Fruit fly (Drosophila melanogaster) whole organism, embryonic: ENCODE results near the gene Art4.
A peak's percentile ranks its signal among the peaks of the same experiment; 100 is the strongest.

ENCODE experiments used
- Abd-B ChIP-seq: fragments of 200-800 bp; sonication (Bioruptor generic); optimal IDR thresholded peaks from 2 replicates; lab custom pipeline; 2018; ENCODE audit warnings: missing biosample characterization, mild to moderate bottlenecking, missing genetic modification characterization, moderate library complexity
- Ada2b ChIP-seq: fragments of 200-800 bp; sonication (Bioruptor generic); IDR thresholded peaks from 2 replicates; pipeline ENCODE4 v1.3.6; 2022; ENCODE audit warnings: missing biosample characterization, missing genetic modification characterization
- Awh ChIP-seq: fragments of 200-800 bp; sonication (Bioruptor generic); IDR thresholded peaks from 2 replicates; pipeline ENCODE4, ENCODE4 v1.3.6; 2022; ENCODE audit warnings: missing biosample characterization, missing genetic modification characterization
- BtbVII ChIP-seq: fragments of 200-800 bp; sonication (Bioruptor generic); optimal IDR thresholded peaks from 3 replicates; lab custom pipeline; 2017; ENCODE audit warnings: missing biosample characterization, mild to moderate bottlenecking, missing genetic modification characterization
- CG10147 ChIP-seq: fragments of 200-800 bp; sonication (Bioruptor generic); optimal IDR thresholded peaks from 2 replicates; lab custom pipeline; 2019; ENCODE audit warnings: missing biosample characterization, mild to moderate bottlenecking, missing genetic modification characterization, moderate library complexity
- CG11723 ChIP-seq: fragments of 200-800 bp; sonication (Bioruptor generic); optimal IDR thresholded peaks from 2 replicates; lab custom pipeline; 2017; ENCODE audit warnings: missing biosample characterization, mild to moderate bottlenecking, missing genetic modification characterization
- CG12236 ChIP-seq: fragments of 200-800 bp; sonication (Bioruptor generic); optimal IDR thresholded peaks from 2 replicates; lab custom pipeline; 2016; ENCODE audit warnings: missing biosample characterization, missing genetic modification characterization
- CG12659 ChIP-seq: fragments of 200-800 bp; sonication (Bioruptor generic); optimal IDR thresholded peaks from 3 replicates; lab custom pipeline; 2017; ENCODE audit warnings: mild to moderate bottlenecking, missing biosample characterization, missing genetic modification reagents, missing genetic modification characterization
- CG13894 ChIP-seq: fragments of 200-800 bp; sonication (Bioruptor generic); optimal IDR thresholded peaks from 3 replicates; lab custom pipeline; 2018; ENCODE audit warnings: missing biosample characterization, mild to moderate bottlenecking, missing genetic modification characterization, moderate library complexity
- CG15011 ChIP-seq: fragments of 200-800 bp; sonication (Bioruptor generic); optimal IDR thresholded peaks from 3 replicates; lab custom pipeline; 2018; ENCODE audit warnings: missing biosample characterization, mild to moderate bottlenecking, missing genetic modification characterization
- CG15269 ChIP-seq: fragments of 200-800 bp; sonication (Bioruptor generic); optimal IDR thresholded peaks from 2 replicates; lab custom pipeline; 2018; ENCODE audit warnings: missing biosample characterization, mild to moderate bottlenecking, missing genetic modification characterization, moderate library complexity
- CG15514 ChIP-seq: fragments of 200-800 bp; sonication (Bioruptor generic); optimal IDR thresholded peaks from 3 replicates; lab custom pipeline; 2017; ENCODE audit warnings: missing biosample characterization, missing genetic modification characterization, mild to moderate bottlenecking, moderate library complexity, missing genetic modification reagents
- CG16813 ChIP-seq: fragments of 200-800 bp; sonication (Bioruptor generic); IDR thresholded peaks from 3 replicates; pipeline ENCODE4 v1.3.6; 2022; ENCODE audit warnings: missing biosample characterization, missing genetic modification characterization; ENCODE audit not compliant: partially characterized antibody
- CG18599 ChIP-seq: fragments of 200-800 bp; sonication (Bioruptor generic); optimal IDR thresholded peaks from 3 replicates; lab custom pipeline; 2017; ENCODE audit warnings: missing biosample characterization, missing genetic modification characterization, mild to moderate bottlenecking, moderate library complexity, missing genetic modification reagents
- CG2202 ChIP-seq: fragments of 200-800 bp; sonication (Bioruptor generic); optimal IDR thresholded peaks from 2 replicates; lab custom pipeline; 2018; ENCODE audit warnings: missing biosample characterization, mild to moderate bottlenecking, missing genetic modification characterization
- CG2889 ChIP-seq: fragments of 200-800 bp; sonication (Bioruptor generic); IDR thresholded peaks from 3 replicates; pipeline ENCODE4 v1.3.6; 2022; ENCODE audit warnings: missing biosample characterization, missing genetic modification characterization
- CG3065 ChIP-seq: fragments of 200-800 bp; sonication (Bioruptor generic); optimal IDR thresholded peaks from 2 replicates; lab custom pipeline; 2016; ENCODE audit warnings: missing biosample characterization, missing genetic modification characterization
- CG31388 ChIP-seq: fragments of 200-800 bp; sonication (Bioruptor generic); optimal IDR thresholded peaks from 2 replicates; lab custom pipeline; 2016; ENCODE audit warnings: missing biosample characterization, missing genetic modification characterization
- CG42726 ChIP-seq: fragments of 200-800 bp; sonication (Bioruptor generic); IDR thresholded peaks from 2 replicates; pipeline ENCODE4 v1.3.6; 2022; ENCODE audit warnings: missing biosample characterization, missing genetic modification characterization; ENCODE audit not compliant: partially characterized antibody
- CG4282 ChIP-seq: fragments of 200-800 bp; sonication (Bioruptor generic); optimal IDR thresholded peaks from 2 replicates; lab custom pipeline; 2016; ENCODE audit warnings: missing biosample characterization, missing genetic modification characterization
- CG4360 ChIP-seq: fragments of 200-800 bp; sonication (Bioruptor generic); IDR thresholded peaks from 2 replicates; pipeline ENCODE4 v1.3.6; 2022; ENCODE audit warnings: missing biosample characterization, missing genetic modification characterization
- CG5180 ChIP-seq: fragments of 200-800 bp; sonication (Bioruptor generic); optimal IDR thresholded peaks from 3 replicates; lab custom pipeline; 2017; ENCODE audit warnings: missing biosample characterization, missing genetic modification characterization, mild to moderate bottlenecking, moderate library complexity, missing genetic modification reagents
- CG6765 ChIP-seq: fragments of 200-800 bp; sonication (Bioruptor generic); optimal IDR thresholded peaks from 3 replicates; lab custom pipeline; 2017; ENCODE audit warnings: missing biosample characterization, mild to moderate bottlenecking, missing genetic modification characterization
- CG7372 ChIP-seq: fragments of 200-800 bp; sonication (Bioruptor generic); IDR thresholded peaks from 2 replicates; pipeline ENCODE4 v1.3.6; 2022; ENCODE audit warnings: missing biosample characterization, missing genetic modification characterization
- CG7786 ChIP-seq: fragments of 200-800 bp; sonication (Bioruptor generic); optimal IDR thresholded peaks from 2 replicates; lab custom pipeline; 2016; ENCODE audit warnings: missing biosample characterization, missing genetic modification characterization
- CG8765 ChIP-seq: fragments of 200-800 bp; sonication (Bioruptor generic); IDR thresholded peaks from 2 replicates; pipeline ENCODE4 v1.3.6; 2022; ENCODE audit warnings: missing biosample characterization, missing genetic modification characterization
- CHES-1-like ChIP-seq: fragments of 200-800 bp; sonication (Bioruptor generic); optimal IDR thresholded peaks from 2 replicates; lab custom pipeline; 2016; ENCODE audit warnings: missing biosample characterization, missing genetic modification characterization
- D19B ChIP-seq: fragments of 200-800 bp; sonication (Bioruptor generic); optimal IDR thresholded peaks from 2 replicates; lab custom pipeline; 2017; ENCODE audit warnings: missing biosample characterization, mild to moderate bottlenecking, missing genetic modification characterization
- Fer1 ChIP-seq: fragments of 200-800 bp; sonication (Bioruptor generic); optimal IDR thresholded peaks from 2 replicates; lab custom pipeline; 2017; ENCODE audit warnings: missing biosample characterization, mild to moderate bottlenecking, missing genetic modification characterization
- Hand ChIP-seq: fragments of 200-800 bp; sonication (Bioruptor generic); optimal IDR thresholded peaks from 2 replicates; lab custom pipeline; 2017; ENCODE audit warnings: mild to moderate bottlenecking, missing biosample characterization, missing genetic modification reagents, missing genetic modification characterization
- Hmr ChIP-seq: fragments of 200-800 bp; sonication (Bioruptor generic); optimal IDR thresholded peaks from 3 replicates; lab custom pipeline; 2017; ENCODE audit warnings: mild to moderate bottlenecking, missing biosample characterization, missing genetic modification reagents, missing genetic modification characterization
- MESR4 ChIP-seq: fragments of 200-800 bp; sonication (Bioruptor generic); optimal IDR thresholded peaks from 2 replicates; lab custom pipeline; 2018; ENCODE audit warnings: missing biosample characterization, mild to moderate bottlenecking, missing genetic modification characterization, moderate library complexity
- Pdp1 ChIP-seq, 2 experiments: fragments of 200-800 bp; sonication (Bioruptor generic); optimal IDR thresholded peaks; 3 replicates each; lab custom pipeline; 2016; ENCODE audit warnings: missing biosample characterization in 2 of 2, missing genetic modification characterization in 2 of 2, mild to moderate bottlenecking in 1 of 2, moderate library complexity in 1 of 2
- Sin3A ChIP-seq: fragments of >200 bp; optimal IDR thresholded peaks from 2 replicates; lab custom pipeline; 2018
- ap ChIP-seq: fragments of 200-800 bp; sonication (Bioruptor generic); IDR thresholded peaks from 2 replicates; pipeline ENCODE4 v1.3.6; 2022; ENCODE audit warnings: missing biosample characterization, missing genetic modification characterization
- bcd ChIP-seq: fragments of 200-800 bp; sonication (Bioruptor generic); optimal IDR thresholded peaks from 2 replicates; lab custom pipeline; 2017; ENCODE audit warnings: missing biosample characterization, mild to moderate bottlenecking, missing genetic modification characterization
- btn ChIP-seq: fragments of 200-800 bp; sonication (Bioruptor generic); optimal IDR thresholded peaks from 2 replicates; lab custom pipeline; 2016; ENCODE audit warnings: missing biosample characterization, missing genetic modification characterization
- caup ChIP-seq: fragments of 200-800 bp; sonication (Bioruptor generic); optimal IDR thresholded peaks from 3 replicates; lab custom pipeline; 2017; ENCODE audit warnings: missing biosample characterization, mild to moderate bottlenecking, missing genetic modification characterization, moderate library complexity; ENCODE audit not compliant: severe bottlenecking
- ci ChIP-seq: fragments of 200-800 bp; sonication (Bioruptor generic); IDR thresholded peaks from 3 replicates; pipeline ENCODE4 v1.3.6; 2022; ENCODE audit warnings: missing biosample characterization, missing genetic modification characterization
- dan ChIP-seq: fragments of 200-800 bp; sonication (Bioruptor generic); IDR thresholded peaks from 2 replicates; pipeline ENCODE4 v1.3.6; 2022; ENCODE audit warnings: missing biosample characterization, missing genetic modification characterization
- eve ChIP-seq, 2 experiments: fragments of >200 bp; optimal IDR thresholded peaks; 2 replicates each; lab custom pipeline; 2017; ENCODE audit warnings: missing biosample characterization in 2 of 2, missing genetic modification characterization in 2 of 2
- ftz-f1 ChIP-seq: fragments of 200-800 bp; sonication (Bioruptor generic); optimal IDR thresholded peaks from 2 replicates; lab custom pipeline; 2016; ENCODE audit warnings: missing biosample characterization, missing genetic modification characterization
- gro ChIP-seq: fragments of 200-800 bp; sonication (Bioruptor generic); optimal IDR thresholded peaks from 2 replicates; lab custom pipeline; 2016; ENCODE audit warnings: missing biosample characterization, missing genetic modification characterization
- kni ChIP-seq: fragments of 200-800 bp; sonication (Bioruptor generic); optimal IDR thresholded peaks from 3 replicates; lab custom pipeline; 2017; ENCODE audit warnings: mild to moderate bottlenecking, missing biosample characterization, missing genetic modification reagents, missing genetic modification characterization
- lab ChIP-seq: fragments of 200-800 bp; sonication (Bioruptor generic); optimal IDR thresholded peaks from 3 replicates; lab custom pipeline; 2017; ENCODE audit warnings: missing biosample characterization, missing genetic modification characterization, mild to moderate bottlenecking, moderate library complexity, missing genetic modification reagents
- mirr ChIP-seq: fragments of 200-800 bp; sonication (Bioruptor generic); optimal IDR thresholded peaks from 3 replicates; lab custom pipeline; 2018; ENCODE audit warnings: missing biosample characterization, mild to moderate bottlenecking, missing genetic modification characterization
- run ChIP-seq: fragments of 200-800 bp; sonication (Bioruptor generic); optimal IDR thresholded peaks from 3 replicates; lab custom pipeline; 2018; ENCODE audit warnings: missing biosample characterization, mild to moderate bottlenecking, missing genetic modification characterization
- sug ChIP-seq: fragments of 200-800 bp; optimal IDR thresholded peaks from 2 replicates; lab custom pipeline; 2019; ENCODE audit warnings: missing biosample characterization, mild to moderate bottlenecking, missing genetic modification characterization, moderate library complexity

Gene Art4

dm6 chr3R:9944379-9945056 lies 41.3 kb downstream of the Art4 start (continued):
- TF ChIP-seq CG12659 (GFP tag; lab: Kevin White, UChicago): peak; percentile 16
- TF ChIP-seq run (tag; lab: Kevin White, UChicago): peak; percentile 1
- no peak for TF ChIP-seq dan (GFP tag; lab: Robert Waterston, UW)
- peak; percentile 35 for TF ChIP-seq CG15269
- TF ChIP-seq eve (GFP tag; optimal IDR thresholded peaks at IDR 0.05; lab: Kevin White, UChicago): no peak
- peak; percentile 34 for TF ChIP-seq CG5180 (GFP tag; lab: Kevin White, UChicago)
- TF ChIP-seq CG4282 (GFP tag; lab: Kevin White, UChicago): no peak
- TF ChIP-seq D19B (GFP tag; lab: Kevin White, UChicago): no peak
- no peak for TF ChIP-seq bcd (GFP tag; lab: Kevin White, UChicago)
- TF ChIP-seq CHES-1-like (GFP tag; lab: Kevin White, UChicago): no peak
- TF ChIP-seq Fer1 (GFP tag; lab: Kevin White, UChicago): peak; percentile 50
- TF ChIP-seq Sin3A (lab: Kevin White, UChicago): no peak
- peak; percentile 5 for TF ChIP-seq BtbVII
- TF ChIP-seq lab (GFP tag; lab: Kevin White, UChicago): peak; percentile 52
- peak; percentile 27 for TF ChIP-seq CG15514 (GFP tag; lab: Kevin White, UChicago)
- TF ChIP-seq sug (tag; lab: Kevin White, UChicago): peak; percentile 87
- TF ChIP-seq CG13894 (tag; lab: Kevin White, UChicago): peak; percentile 47
- peak; percentile 85 for TF ChIP-seq mirr (GFP tag; lab: Kevin White, UChicago)
- no peak for TF ChIP-seq CG7372
- no peak for TF ChIP-seq CG31388 (GFP tag; lab: Kevin White, UChicago)
- TF ChIP-seq CG42726 (GFP tag; lab: Robert Waterston, UW): no peak
- peak; percentile 88 for TF ChIP-seq ftz-f1 (GFP tag; lab: Kevin White, UChicago)
- no peak for TF ChIP-seq CG8765
- TF ChIP-seq kni (GFP tag; lab: Kevin White, UChicago): peak; percentile 59
- peak; percentile 47 for TF ChIP-seq gro (GFP tag; lab: Kevin White, UChicago)
- TF ChIP-seq MESR4: no peak
- TF ChIP-seq Abd-B (GFP tag; lab: Kevin White, UChicago): no peak
- no peak for TF ChIP-seq btn (GFP tag; lab: Kevin White, UChicago)
- TF ChIP-seq CG16813 (GFP tag; lab: Robert Waterston, UW): no peak
- 0 out of 2 replicates have a peak, but pooled peaks have one; percentile 14 for TF ChIP-seq CG4360 (GFP tag; lab: Robert Waterston, UW)
- TF ChIP-seq CG12236 (GFP tag; lab: Kevin White, UChicago): no peak
- TF ChIP-seq ap (GFP tag; lab: Robert Waterston, UW): no peak
- TF ChIP-seq CG15011 (GFP tag; lab: Kevin White, UChicago): peak; percentile 1
- peak; percentile 4 for TF ChIP-seq CG10147 (GFP tag; lab: Kevin White, UChicago)
- 0 out of 3 replicates have a peak, but pooled peaks have one; percentile 54 for TF ChIP-seq ci
- TF ChIP-seq CG6765 (GFP tag; lab: Kevin White, UChicago): peak; percentile 37
- peak; percentile 50 for TF ChIP-seq Hmr (GFP tag; lab: Kevin White, UChicago)
- TF ChIP-seq CG7786 (GFP tag; lab: Kevin White, UChicago): no peak
- TF ChIP-seq caup (GFP tag; lab: Kevin White, UChicago): peak; percentile 7
- TF ChIP-seq CG18599: peak; percentile 46
- TF ChIP-seq Ada2b: no peak
- no peak for TF ChIP-seq CG2889 (GFP tag; lab: Robert Waterston, UW)
- TF ChIP-seq CG2202 (tag; lab: Kevin White, UChicago): no peak
- TF ChIP-seq Awh (GFP tag; lab: Robert Waterston, UW): 0 out of 2 replicates have a peak, but pooled peaks have one; percentile 22
- no peak for TF ChIP-seq CG3065 (GFP tag; lab: Kevin White, UChicago)
- TF ChIP-seq Pdp1 (GFP tag; optimal IDR thresholded peaks at IDR 0.05; lab: Kevin White, UChicago): peak in 1 of 2 experiments; percentile 96
- TF ChIP-seq CG11723: no peak
- no peak for TF ChIP-seq Hand (GFP tag; lab: Kevin White, UChicago)
